Worm (Caenorhabditis elegans): ENCODE results near the gene sfa-1.

ce11 chrIV:17126512-17126911 is 15.7 kb upstream of the sfa-1 start:
- TF ChIP-seq ztf-29 (GFP tag; IDR thresholded peaks at IDR 0.05) (no peak), flt-1 (GFP tag; IDR thresholded peaks at IDR 0.05) (no peak), ref-1 (GFP tag; conservative IDR thresholded peaks at IDR 0.05) (no peak), tab-1 (GFP tag; IDR thresholded peaks at IDR 0.05) (no peak), klf-2 (GFP tag; conservative IDR thresholded peaks at IDR 0.05) (no peak), cog-1 (tag; optimal IDR thresholded peaks at IDR 0.05) (no peak), T22C8.4 (GFP tag; IDR thresholded peaks at IDR 0.05) (no peak), ztf-23 (GFP tag; IDR thresholded peaks at IDR 0.05) (no peak), med-1 (GFP tag; optimal IDR thresholded peaks at IDR 0.05; ENCODE audit: insufficient read depth) (no peak)
